Fruit fly (Drosophila melanogaster) whole organism, embryonic: ENCODE results near the gene CG10132.

ENCODE experiments used
- Ada2b ChIP-seq: fragments of 200-800 bp; sonication (Bioruptor generic); IDR thresholded peaks from 2 replicates; pipeline ENCODE4 v1.3.6; 2022; ENCODE audit warnings: missing biosample characterization, missing genetic modification characterization
- Blimp-1 ChIP-seq: fragments of 200-800 bp; sonication (Bioruptor generic); optimal IDR thresholded peaks from 3 replicates; lab custom pipeline; 2018; ENCODE audit warnings: missing biosample characterization, missing genetic modification characterization, mild to moderate bottlenecking, moderate library complexity, missing genetic modification reagents
- CG10543 ChIP-seq: fragments of 200-800 bp; sonication (Bioruptor generic); optimal IDR thresholded peaks from 3 replicates; lab custom pipeline; 2017; ENCODE audit warnings: missing biosample characterization, mild to moderate bottlenecking, missing genetic modification characterization, moderate library complexity
- CG11695 ChIP-seq: fragments of 200-800 bp; sonication (Bioruptor generic); IDR thresholded peaks from 3 replicates; pipeline ENCODE4 v1.3.6; 2022; ENCODE audit warnings: missing biosample characterization, missing genetic modification characterization
- CG11723 ChIP-seq: fragments of 200-800 bp; sonication (Bioruptor generic); optimal IDR thresholded peaks from 2 replicates; lab custom pipeline; 2017; ENCODE audit warnings: missing biosample characterization, mild to moderate bottlenecking, missing genetic modification characterization
- CG14441 ChIP-seq: fragments of 200-800 bp; sonication (Bioruptor generic); IDR thresholded peaks from 2 replicates; pipeline ENCODE4 v1.3.6; 2022; ENCODE audit warnings: missing biosample characterization, missing genetic modification characterization
- CG17829 ChIP-seq: fragments of 200-800 bp; optimal IDR thresholded peaks from 2 replicates; lab custom pipeline; 2019; ENCODE audit warnings: missing biosample characterization, mild to moderate bottlenecking, missing genetic modification characterization, moderate library complexity
- CG2129 ChIP-seq: fragments of 200-800 bp; sonication (Bioruptor generic); IDR thresholded peaks from 2 replicates; pipeline ENCODE4 v1.3.6; 2022; ENCODE audit warnings: missing biosample characterization, missing genetic modification characterization; ENCODE audit not compliant: partially characterized antibody
- CG2712 ChIP-seq: fragments of 200-800 bp; optimal IDR thresholded peaks from 3 replicates; lab custom pipeline; 2019; ENCODE audit warnings: missing biosample characterization, mild to moderate bottlenecking, missing genetic modification characterization, moderate library complexity
- CG2875 ChIP-seq: fragments of 200-800 bp; sonication (Bioruptor generic); optimal IDR thresholded peaks from 2 replicates; lab custom pipeline; 2017; ENCODE audit warnings: missing biosample characterization, mild to moderate bottlenecking, missing genetic modification characterization, missing genetic modification reagents
- CG30403 ChIP-seq: fragments of 200-800 bp; sonication (Bioruptor generic); optimal IDR thresholded peaks from 3 replicates; lab custom pipeline; 2016; ENCODE audit warnings: missing biosample characterization, missing genetic modification characterization
- CG6683 ChIP-seq: fragments of 200-800 bp; sonication (Bioruptor generic); optimal IDR thresholded peaks from 2 replicates; lab custom pipeline; 2017; ENCODE audit warnings: missing biosample characterization, mild to moderate bottlenecking, missing genetic modification characterization, missing genetic modification reagents
- CG7745 ChIP-seq: fragments of 200-800 bp; sonication (Bioruptor generic); optimal IDR thresholded peaks from 2 replicates; lab custom pipeline; 2018; ENCODE audit warnings: missing biosample characterization, mild to moderate bottlenecking, missing genetic modification characterization, moderate library complexity
- CG7839 ChIP-seq: fragments of 200-800 bp; sonication (Bioruptor generic); optimal IDR thresholded peaks from 3 replicates; lab custom pipeline; 2018; ENCODE audit warnings: missing biosample characterization, mild to moderate bottlenecking, missing genetic modification characterization, moderate library complexity
- CG7987 ChIP-seq: fragments of 200-800 bp; sonication (Bioruptor generic); optimal IDR thresholded peaks from 2 replicates; lab custom pipeline; 2018; ENCODE audit warnings: missing biosample characterization, mild to moderate bottlenecking, missing genetic modification characterization, moderate library complexity
- CG8281 ChIP-seq: fragments of 200-800 bp; sonication (Bioruptor generic); optimal IDR thresholded peaks from 2 replicates; lab custom pipeline; 2018; ENCODE audit warnings: missing biosample characterization, mild to moderate bottlenecking, missing genetic modification characterization, moderate library complexity
- CG8290 ChIP-seq, 3 experiments: fragments of 200-800 bp; sonication (Bioruptor generic); optimal IDR thresholded peaks; 2 replicates each; lab custom pipeline; 2016 to 2019; ENCODE audit warnings: missing biosample characterization in 3 of 3, missing genetic modification characterization in 3 of 3, mild to moderate bottlenecking in 2 of 3, moderate library complexity in 1 of 3
- CG9215 ChIP-seq: fragments of 200-800 bp; sonication (Bioruptor generic); IDR thresholded peaks from 2 replicates; pipeline ENCODE4 v1.3.6; 2022; ENCODE audit warnings: missing biosample characterization, missing genetic modification characterization
- Dll ChIP-seq: fragments of 200-800 bp; sonication (Bioruptor generic); IDR thresholded peaks from 4 replicates; pipeline ENCODE4 v1.3.6; 2022; ENCODE audit warnings: missing biosample characterization, missing genetic modification characterization; ENCODE audit not compliant: partially characterized antibody
- Fer1 ChIP-seq: fragments of 200-800 bp; sonication (Bioruptor generic); optimal IDR thresholded peaks from 2 replicates; lab custom pipeline; 2017; ENCODE audit warnings: missing biosample characterization, mild to moderate bottlenecking, missing genetic modification characterization
- Gug ChIP-seq: fragments of 200-800 bp; sonication (Bioruptor generic); IDR thresholded peaks from 4 replicates; pipeline ENCODE4 v1.3.6; 2022; ENCODE audit warnings: missing biosample characterization, missing genetic modification characterization
- Hr3 ChIP-seq: fragments of 200-800 bp; sonication (Bioruptor generic); optimal IDR thresholded peaks from 3 replicates; lab custom pipeline; 2016; ENCODE audit warnings: missing biosample characterization, missing genetic modification characterization
- Hr39 ChIP-seq: fragments of >200 bp; optimal IDR thresholded peaks from 2 replicates; lab custom pipeline; 2017
- MBD-R2 ChIP-seq: fragments of 200-800 bp; sonication (Bioruptor generic); IDR thresholded peaks from 2 replicates; pipeline ENCODE4 v1.3.6; 2022; ENCODE audit warnings: missing biosample characterization, missing genetic modification characterization
- MESR4 ChIP-seq: fragments of 200-800 bp; sonication (Bioruptor generic); optimal IDR thresholded peaks from 2 replicates; lab custom pipeline; 2018; ENCODE audit warnings: missing biosample characterization, mild to moderate bottlenecking, missing genetic modification characterization, moderate library complexity
- Mrtf ChIP-seq: fragments of 200-800 bp; sonication (Bioruptor generic); IDR thresholded peaks from 3 replicates; pipeline ENCODE4 v1.3.6; 2022; ENCODE audit warnings: missing biosample characterization, missing genetic modification characterization
- Spps ChIP-seq: fragments of 200-800 bp; sonication (Bioruptor generic); optimal IDR thresholded peaks from 2 replicates; lab custom pipeline; 2018; ENCODE audit warnings: missing biosample characterization, mild to moderate bottlenecking, missing genetic modification characterization
- Ssrp ChIP-seq: fragments of 200-800 bp; sonication (Bioruptor generic); optimal IDR thresholded peaks from 2 replicates; lab custom pipeline; 2018; ENCODE audit warnings: missing biosample characterization, mild to moderate bottlenecking, missing genetic modification characterization, moderate library complexity
- Usf ChIP-seq: fragments of 200-800 bp; sonication (Bioruptor generic); optimal IDR thresholded peaks from 2 replicates; lab custom pipeline; 2017; ENCODE audit warnings: missing genotype, missing biosample characterization, missing genetic modification characterization
- al ChIP-seq: fragments of 200-800 bp; sonication (Bioruptor generic); IDR thresholded peaks from 2 replicates; pipeline ENCODE4 v1.3.6; 2022; ENCODE audit warnings: missing biosample characterization, missing genetic modification characterization
- az2 ChIP-seq: fragments of 200-800 bp; sonication (Bioruptor generic); optimal IDR thresholded peaks from 3 replicates; lab custom pipeline; 2016; ENCODE audit warnings: missing biosample characterization, missing genetic modification characterization
- btn ChIP-seq: fragments of 200-800 bp; sonication (Bioruptor generic); optimal IDR thresholded peaks from 2 replicates; lab custom pipeline; 2016; ENCODE audit warnings: missing biosample characterization, missing genetic modification characterization
- dimm ChIP-seq: fragments of 200-800 bp; sonication (Bioruptor generic); IDR thresholded peaks from 2 replicates; pipeline ENCODE4 v1.3.6; 2022; ENCODE audit warnings: missing biosample characterization, missing genetic modification characterization
- en ChIP-seq: fragments of 200-800 bp; sonication (Bioruptor generic); optimal IDR thresholded peaks from 2 replicates; lab custom pipeline; 2016; ENCODE audit warnings: missing biosample characterization, missing genetic modification characterization
- eyg ChIP-seq: fragments of 200-800 bp; sonication (Bioruptor generic); optimal IDR thresholded peaks from 3 replicates; lab custom pipeline; 2016; ENCODE audit warnings: missing biosample characterization, missing genetic modification characterization
- ftz-f1 ChIP-seq: fragments of 200-800 bp; sonication (Bioruptor generic); optimal IDR thresholded peaks from 2 replicates; lab custom pipeline; 2016; ENCODE audit warnings: missing biosample characterization, missing genetic modification characterization
- gce ChIP-seq: fragments of 200-800 bp; sonication (Bioruptor generic); IDR thresholded peaks from 3 replicates; pipeline ENCODE4 v1.3.6; 2022; ENCODE audit warnings: missing biosample characterization, missing genetic modification characterization
- hbn ChIP-seq: fragments of 200-800 bp; sonication (Bioruptor generic); IDR thresholded peaks from 2 replicates; pipeline ENCODE4 v1.3.6; 2022; ENCODE audit warnings: missing biosample characterization, missing genetic modification characterization; ENCODE audit not compliant: partially characterized antibody
- ken ChIP-seq: fragments of 200-800 bp; sonication (Bioruptor generic); IDR thresholded peaks from 3 replicates; pipeline ENCODE4 v1.3.6; 2022; ENCODE audit warnings: missing biosample characterization, missing genetic modification characterization
- klu ChIP-seq: fragments of 200-800 bp; sonication (Bioruptor generic); IDR thresholded peaks from 2 replicates; pipeline ENCODE4 v1.3.6; 2022; ENCODE audit warnings: missing biosample characterization, missing genetic modification characterization
- nom ChIP-seq: fragments of 200-800 bp; sonication (Bioruptor generic); optimal IDR thresholded peaks from 2 replicates; lab custom pipeline; 2017; ENCODE audit warnings: missing biosample characterization, missing genetic modification characterization, mild to moderate bottlenecking, moderate library complexity, missing genetic modification reagents
- org-1 ChIP-seq: fragments of 200-800 bp; sonication (Bioruptor generic); optimal IDR thresholded peaks from 2 replicates; lab custom pipeline; 2017; ENCODE audit warnings: missing biosample characterization, missing genetic modification characterization
- pan ChIP-seq, 4 experiments: fragments of >200 bp in 3 of 4; fragments of 200-800 bp in 1 of 4; sonication (Bioruptor generic) in 1 of 4; optimal IDR thresholded peaks in 3 of 4; IDR thresholded peaks in 1 of 4; 2 replicates each; pipeline versions ENCODE4 v1.3.6 to Lab custom; 2017 to 2022; ENCODE audit warnings: missing biosample characterization in 2 of 4, missing genetic modification characterization in 2 of 4, mixed read lengths in 1 of 4
- pho ChIP-seq: fragments of 200-800 bp; sonication (Bioruptor generic); optimal IDR thresholded peaks from 2 replicates; lab custom pipeline; 2016; ENCODE audit warnings: missing biosample characterization, missing genetic modification characterization
- sob ChIP-seq: fragments of 200-800 bp; sonication (Bioruptor generic); IDR thresholded peaks from 2 replicates; pipeline ENCODE4 v1.3.6; 2022; ENCODE audit warnings: missing biosample characterization, missing genetic modification characterization
- trem ChIP-seq: fragments of 200-800 bp; optimal IDR thresholded peaks from 3 replicates; lab custom pipeline; 2019; ENCODE audit warnings: missing biosample characterization, mild to moderate bottlenecking, missing genetic modification characterization, moderate library complexity
- vvl ChIP-seq: fragments of 200-800 bp; sonication (Bioruptor generic); IDR thresholded peaks from 2 replicates; pipeline ENCODE4 v1.3.6; 2022; ENCODE audit warnings: missing biosample characterization, missing genetic modification characterization
- zen ChIP-seq: fragments of 200-800 bp; sonication (Bioruptor generic); optimal IDR thresholded peaks from 3 replicates; lab custom pipeline; 2018; ENCODE audit warnings: missing biosample characterization, mild to moderate bottlenecking, missing genetic modification characterization, moderate library complexity

CG10132 gene

DNA sequence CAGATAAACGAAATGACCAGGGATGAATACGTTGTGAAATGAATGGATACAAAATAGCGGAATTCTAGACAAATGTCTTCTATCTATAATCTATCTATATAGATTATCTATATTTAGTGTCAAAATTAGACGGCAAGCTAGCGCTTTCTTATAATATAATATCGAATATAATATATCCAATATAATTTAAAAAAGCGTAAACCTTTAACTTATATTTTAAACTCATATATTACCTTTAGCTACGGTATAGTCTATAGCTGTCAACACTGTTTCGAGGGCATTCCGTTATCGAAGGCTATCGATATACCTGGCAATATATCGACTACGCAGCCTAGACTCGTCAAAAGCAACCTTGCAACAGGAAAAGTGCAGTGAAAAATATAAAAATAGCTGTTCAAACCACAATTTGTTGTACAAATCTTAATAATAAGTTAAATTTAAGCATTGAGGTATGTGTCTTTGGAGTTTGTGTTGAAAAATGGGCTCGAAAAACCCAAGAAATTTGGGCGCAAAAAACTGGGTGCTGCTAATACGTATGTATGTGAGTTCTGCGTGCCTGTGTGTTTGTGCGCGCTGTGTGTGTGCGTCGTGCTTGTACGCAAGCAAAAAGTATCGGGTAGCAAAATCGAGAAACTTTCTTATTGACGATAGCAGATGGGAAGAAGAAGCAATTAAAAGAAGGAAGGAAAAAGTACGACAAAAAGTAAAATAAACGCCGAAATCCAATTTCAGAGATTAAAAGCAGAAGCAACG lies 25.5 kb upstream of the CG10132 start, which contains the start of the genes swm and Ctu2:
TSS of gene swm (plus strand) at position 318 of the 753 bp plus-strand sequence.
TSS of gene Ctu2 (minus strand) at position 320 of the 753 bp plus-strand sequence.
- TF ChIP-seq Spps (tag; lab: Kevin White, UChicago) (peak; percentile 13), CG9215 (peak; percentile 72), CG8281 (tag; lab: Kevin White, UChicago) (peak; percentile 84), Ssrp (tag; lab: Kevin White, UChicago) (peak; percentile 70), eyg (GFP tag; lab: Kevin White, UChicago) (no peak), CG17829 (tag; lab: Kevin White, UChicago) (peak; percentile 72), trem (tag; lab: Kevin White, UChicago) (peak; percentile 74), ken (GFP tag; lab: Robert Waterston, UW) (0 out of 3 replicates have a peak, but pooled peaks have one; percentile 33), CG10543 (GFP tag; lab: Kevin White, UChicago) (peak; percentile 84), CG30403 (peak; percentile 78), org-1 (GFP tag; lab: Kevin White, UChicago) (no peak), Hr3 (GFP tag; lab: Kevin White, UChicago) (peak; percentile 68), sob (GFP tag; lab: Robert Waterston, UW) (peak; percentile 60), nom (no peak), CG8290 (GFP tag; optimal IDR thresholded peaks at IDR 0.05; lab: Kevin White, UChicago) (peak; percentile 34), CG8290 (tag; optimal IDR thresholded peaks at IDR 0.05; lab: Kevin White, UChicago) (peak in 1 of 2 experiments; percentile 29), CG7987 (GFP tag; lab: Kevin White, UChicago) (no peak), vvl (GFP tag; lab: Robert Waterston, UW) (peak; percentile 54), CG7745 (no peak), klu (peak; percentile 36; the same call in 1 of the 2 replicates), pho (GFP tag; lab: Kevin White, UChicago) (no peak), hbn (GFP tag; lab: Robert Waterston, UW) (peak; percentile 66), CG2129 (GFP tag; lab: Robert Waterston, UW) (peak; percentile 19; the same call in 1 of the 2 replicates), ftz-f1 (GFP tag; lab: Kevin White, UChicago) (peak; percentile 92), CG11695 (GFP tag; lab: Robert Waterston, UW) (peak; percentile 64; the same call in 2 of the 3 replicates), CG2875 (GFP tag; lab: Kevin White, UChicago) (no peak), dimm (no peak), Blimp-1 (GFP tag; lab: Kevin White, UChicago) (no peak), Hr39 (lab: Kevin White, UChicago) (no peak), CG7839 (peak; percentile 77), Ada2b (GFP tag; lab: Robert Waterston, UW) (peak; percentile 54; the same call in 1 of the 2 replicates), Dll (GFP tag; lab: Robert Waterston, UW) (peak; percentile 81), CG14441 (no peak), CG2712 (tag; lab: Kevin White, UChicago) (peak; percentile 81), Mrtf (no peak), pan (optimal IDR thresholded peaks at IDR 0.05; lab: Kevin White, UChicago) (no peak), pan (GFP tag; optimal IDR thresholded peaks at IDR 0.05 in 1 of 2, IDR thresholded peaks at IDR 0.05 in 1 of 2) (peak in 1 of 2 experiments; percentile 60), CG6683 (GFP tag; lab: Kevin White, UChicago) (peak; percentile 12), CG11723 (GFP tag; lab: Kevin White, UChicago) (peak; percentile 18), al (peak; percentile 56; the same call in 1 of the 2 replicates), Gug (peak; percentile 26; the same call in 2 of the 4 replicates), btn (GFP tag; lab: Kevin White, UChicago) (no peak), az2 (GFP tag; lab: Kevin White, UChicago) (peak; percentile 48), zen (tag; lab: Kevin White, UChicago) (peak; percentile 48), Fer1 (GFP tag; lab: Kevin White, UChicago) (peak; percentile 74), Usf (GFP tag; lab: Kevin White, UChicago) (peak; percentile 13), en (GFP tag; lab: Kevin White, UChicago) (no peak), MESR4 (GFP tag; lab: Kevin White, UChicago) (peak; percentile 96), gce (GFP tag; lab: Robert Waterston, UW) (no peak), MBD-R2 (no peak; the same call in 1 of the 2 replicates)
